Worm (Caenorhabditis elegans) whole organism, young adult: ENCODE measurements around the gene catp-2.

Source experiments
- C17E4.6 ChIP-seq: fragments of 200-800 bp; sonication (Bioruptor generic); IDR thresholded peaks from 2 replicates; pipeline ENCODE4 v1.3.6; 2022; ENCODE audit warnings: missing genetic modification reagents, missing genetic modification characterization, missing compliant biosample characterization
- F10E7.11 ChIP-seq: sonication (generic microtip); optimal IDR thresholded peaks from 2 replicates; lab custom pipeline; 2017; ENCODE audit warnings: mild to moderate bottlenecking, missing genetic modification characterization, moderate library complexity, missing compliant biosample characterization
- F39B2.1 ChIP-seq: fragments of 200-800 bp; sonication (Bioruptor generic); IDR thresholded peaks from 2 replicates; pipeline ENCODE4 v1.3.6; 2022; ENCODE audit warnings: missing genetic modification reagents, missing genetic modification characterization, missing compliant biosample characterization
- F52B5.7 ChIP-seq: sonication (generic microtip); optimal IDR thresholded peaks from 2 replicates; lab custom pipeline; 2016; ENCODE audit warnings: mild to moderate bottlenecking, missing genetic modification characterization, missing compliant biosample characterization
- F55B11.4 ChIP-seq: sonication (generic microtip); optimal IDR thresholded peaks from 2 replicates; lab custom pipeline; 2016; ENCODE audit warnings: missing compliant biosample characterization, missing genetic modification characterization, borderline replicate concordance; ENCODE audit not compliant: insufficient read depth
- T07F8.4 ChIP-seq: sonication (generic microtip); optimal IDR thresholded peaks from 2 replicates; lab custom pipeline; 2016; ENCODE audit warnings: mild to moderate bottlenecking, missing genetic modification characterization, moderate library complexity, missing compliant biosample characterization
- ZK185.1 ChIP-seq: sonication (generic microtip); optimal IDR thresholded peaks from 2 replicates; lab custom pipeline; 2016; ENCODE audit warnings: mild to moderate bottlenecking, missing genetic modification characterization, missing compliant biosample characterization; ENCODE audit not compliant: poor library complexity, severe bottlenecking
- akir-1 ChIP-seq: fragments of 200-800 bp; sonication (Bioruptor generic); optimal IDR thresholded peaks from 2 replicates; lab custom pipeline; 2018; ENCODE audit warnings: mild to moderate bottlenecking, missing genetic modification characterization, moderate library complexity, missing compliant biosample characterization
- attf-6 ChIP-seq: fragments of 200-800 bp; sonication (Bioruptor generic); IDR thresholded peaks from 2 replicates; pipeline ENCODE4 v1.3.6; 2022; ENCODE audit warnings: missing genetic modification reagents, missing genetic modification characterization, missing compliant biosample characterization
- dox-1 ChIP-seq: fragments of 200-800 bp; sonication (Bioruptor generic); IDR thresholded peaks from 2 replicates; pipeline ENCODE4 v1.3.6; 2022; ENCODE audit warnings: missing genetic modification reagents, missing genetic modification characterization, missing compliant biosample characterization
- efl-1 ChIP-seq: fragments of 150-350 bp; optimal IDR thresholded peaks from 2 replicates; lab custom pipeline; 2014; ENCODE audit warnings: missing biosample characterization, missing genetic modification reagents, missing genetic modification characterization
- egl-18 ChIP-seq: fragments of 200-800 bp; sonication (Bioruptor generic); IDR thresholded peaks from 2 replicates; pipeline ENCODE4 v1.3.6; 2022; ENCODE audit warnings: missing genetic modification reagents, missing genetic modification characterization, missing compliant biosample characterization
- ets-4 ChIP-seq: fragments of 200-800 bp; sonication (Bioruptor generic); optimal IDR thresholded peaks from 2 replicates; lab custom pipeline; 2018; ENCODE audit warnings: mild to moderate bottlenecking, missing genetic modification characterization, missing compliant biosample characterization
- hlh-26 ChIP-seq: fragments of 200-800 bp; sonication (Bioruptor generic); conservative IDR thresholded peaks from 2 replicates; pipeline ENCODE4 v1.3.6; 2022; ENCODE audit warnings: missing genetic modification reagents, missing genetic modification characterization, missing compliant biosample characterization
- hmg-1.2 ChIP-seq: fragments of 200-800 bp; sonication (Bioruptor generic); IDR thresholded peaks from 2 replicates; pipeline ENCODE4 v1.3.6; 2022; ENCODE audit warnings: missing genetic modification reagents, missing genetic modification characterization, missing compliant biosample characterization
- hmg-20 ChIP-seq: fragments of 200-800 bp; sonication (Bioruptor generic); IDR thresholded peaks from 2 replicates; pipeline ENCODE4 v1.3.6; 2022; ENCODE audit warnings: missing genetic modification reagents, missing genetic modification characterization, missing compliant biosample characterization
- hrde-1 ChIP-seq: sonication (generic microtip); optimal IDR thresholded peaks from 2 replicates; lab custom pipeline; 2016; ENCODE audit warnings: missing genetic modification characterization, mild to moderate bottlenecking, missing compliant biosample characterization, moderate library complexity, missing genotype, missing genetic modification reagents, borderline replicate concordance
- hsf-1 ChIP-seq: fragments of 200-800 bp; sonication (Bioruptor generic); IDR thresholded peaks from 2 replicates; pipeline ENCODE4 v1.3.6; 2022; ENCODE audit warnings: missing genetic modification reagents, missing genetic modification characterization, missing compliant biosample characterization
- let-526 ChIP-seq: fragments of 200-800 bp; sonication (Bioruptor generic); IDR thresholded peaks from 2 replicates; pipeline ENCODE4 v1.3.6; 2022; ENCODE audit warnings: missing genetic modification reagents, missing genetic modification characterization, missing compliant biosample characterization
- lin-26 ChIP-seq: fragments of 200-800 bp; sonication (Bioruptor generic); IDR thresholded peaks from 2 replicates; pipeline ENCODE4 v1.3.6; 2022; ENCODE audit warnings: missing genetic modification reagents, missing genetic modification characterization, missing compliant biosample characterization
- lsl-1 ChIP-seq: fragments of 200-800 bp; sonication (Bioruptor generic); optimal IDR thresholded peaks from 2 replicates; lab custom pipeline; 2018; ENCODE audit warnings: mild to moderate bottlenecking, missing genetic modification characterization, moderate library complexity, missing compliant biosample characterization
- madf-6 ChIP-seq: fragments of 200-800 bp; sonication (Bioruptor generic); IDR thresholded peaks from 2 replicates; pipeline ENCODE4 v1.3.6; 2022; ENCODE audit warnings: missing genetic modification reagents, missing genetic modification characterization, missing compliant biosample characterization
- madf-8 ChIP-seq: fragments of 200-800 bp; sonication (Bioruptor generic); conservative IDR thresholded peaks from 2 replicates; pipeline ENCODE4 v1.3.6; 2022; ENCODE audit warnings: missing genetic modification reagents, missing genetic modification characterization, missing compliant biosample characterization
- mcd-1 ChIP-seq: fragments of 200-800 bp; sonication (Bioruptor generic); IDR thresholded peaks from 2 replicates; pipeline ENCODE4 v1.3.6; 2022; ENCODE audit warnings: missing genetic modification reagents, missing genetic modification characterization, missing compliant biosample characterization
- mel-28 ChIP-seq: sonication (generic microtip); optimal IDR thresholded peaks from 2 replicates; lab custom pipeline; 2016; ENCODE audit warnings: borderline replicate concordance, mild to moderate bottlenecking, missing genetic modification characterization, missing compliant biosample characterization
- mes-4 ChIP-seq: sonication (generic microtip); optimal IDR thresholded peaks from 2 replicates; lab custom pipeline; 2016; ENCODE audit warnings: missing genotype, missing genetic modification characterization, missing compliant biosample characterization
- mxl-1 ChIP-seq: sonication (generic microtip); optimal IDR thresholded peaks from 2 replicates; lab custom pipeline; 2016; ENCODE audit warnings: missing genetic modification characterization, missing compliant biosample characterization
- nfyb-1 ChIP-seq: fragments of 200-800 bp; sonication (Bioruptor generic); IDR thresholded peaks from 2 replicates; pipeline ENCODE4 v1.3.6; 2022; ENCODE audit warnings: missing genetic modification reagents, missing genetic modification characterization, missing compliant biosample characterization
- nhr-27 ChIP-seq: fragments of 200-800 bp; sonication (Bioruptor generic); optimal IDR thresholded peaks from 2 replicates; lab custom pipeline; 2018; ENCODE audit warnings: mild to moderate bottlenecking, missing genetic modification characterization, moderate library complexity, missing compliant biosample characterization
- nhr-80 ChIP-seq: sonication (generic microtip); optimal IDR thresholded peaks from 2 replicates; lab custom pipeline; 2016; ENCODE audit warnings: missing genetic modification characterization, missing compliant biosample characterization
- sdz-38 ChIP-seq: sonication (generic microtip); optimal IDR thresholded peaks from 2 replicates; lab custom pipeline; 2016; ENCODE audit warnings: missing genotype, missing genetic modification characterization, missing compliant biosample characterization
- snpc-1.3 ChIP-seq: sonication (generic microtip); optimal IDR thresholded peaks from 2 replicates; lab custom pipeline; 2017; ENCODE audit warnings: missing genetic modification characterization, mild to moderate bottlenecking, missing compliant biosample characterization, antibody characterized with exemption, moderate library complexity, missing genotype, missing genetic modification reagents; ENCODE audit not compliant: insufficient read depth
- tbp1 ChIP-seq: fragments of 200-800 bp; sonication (Bioruptor generic); optimal IDR thresholded peaks from 2 replicates; lab custom pipeline; 2018; ENCODE audit warnings: mild to moderate bottlenecking, missing genetic modification characterization, missing compliant biosample characterization
- tbx-9 ChIP-seq: sonication (generic microtip); optimal IDR thresholded peaks from 2 replicates; lab custom pipeline; 2016; ENCODE audit warnings: borderline replicate concordance, missing genetic modification characterization, inconsistent platforms, missing compliant biosample characterization
- tlf-1 ChIP-seq: fragments of 200-800 bp; sonication (Bioruptor generic); optimal IDR thresholded peaks from 2 replicates; lab custom pipeline; 2018; ENCODE audit warnings: mild to moderate bottlenecking, missing genetic modification characterization, missing compliant biosample characterization
- unc-130 ChIP-seq: sonication (generic microtip); optimal IDR thresholded peaks from 2 replicates; lab custom pipeline; 2016; ENCODE audit warnings: missing genetic modification reagents, missing genetic modification characterization, missing compliant biosample characterization
- zfh-2 ChIP-seq: fragments of 200-800 bp; sonication (Bioruptor generic); conservative IDR thresholded peaks from 2 replicates; pipeline ENCODE4 v1.3.6; 2022; ENCODE audit warnings: missing genetic modification reagents, missing genetic modification characterization, missing compliant biosample characterization
- zim-3 ChIP-seq: sonication (generic microtip); optimal IDR thresholded peaks from 2 replicates; lab custom pipeline; 2017; ENCODE audit warnings: mild to moderate bottlenecking, missing genetic modification characterization, moderate library complexity, missing compliant biosample characterization
- ztf-18 ChIP-seq: sonication (generic microtip); optimal IDR thresholded peaks from 2 replicates; lab custom pipeline; 2016; ENCODE audit warnings: missing genotype, mild to moderate bottlenecking, missing genetic modification characterization, missing compliant biosample characterization
- ztf-25 ChIP-seq: fragments of 200-800 bp; sonication (Bioruptor generic); IDR thresholded peaks from 2 replicates; pipeline ENCODE4 v1.3.6; 2022; ENCODE audit warnings: missing genetic modification reagents, missing genetic modification characterization, missing compliant biosample characterization
- ztf-28 ChIP-seq: fragments of 200-800 bp; sonication (Bioruptor generic); IDR thresholded peaks from 2 replicates; pipeline ENCODE4 v1.3.6; 2022; ENCODE audit warnings: missing genetic modification reagents, missing genetic modification characterization, missing compliant biosample characterization

catp-2 gene

ce11 chrV:4934406-4934805 is at the start of gene catp-2:
catp-2 (plus strand) TSS chrV:4934706.
- no peak for TF ChIP-seq T07F8.4 (tag; lab: Kevin White, UChicago)
- TF ChIP-seq, all 124 proteins: peak for 0

- TF ChIP-seq lsl-1 (GFP tag; lab: Kevin White, UChicago), result no peak
- TF ChIP-seq F10E7.11 (tag; lab: Kevin White, UChicago), result no peak
- TF ChIP-seq mes-4, result no peak
- TF ChIP-seq madf-8 (GFP tag; lab: Robert Waterston, UW), result no peak
These were observed 49.1 kb upstream of the catp-2 start, which contains the start of gene T19H12.3 for ce11 chrV:4885372-4885771. T19H12.3 (plus strand) TSS chrV:4885672.

ce11 chrV:4889477-4889876 is 45.0 kb upstream of the catp-2 start, which contains the start of gene ugt-12:
ugt-12 (minus strand) TSS chrV:4889629.
- TF ChIP-seq sdz-38 (tag; lab: Kevin White, UChicago) (no peak), nhr-80 (peak; percentile 71), ztf-18 (tag; lab: Kevin White, UChicago) (no peak)

ce11 chrV:4889976-4890479 is 44.5 kb upstream of the catp-2 start, which contains the start of gene T19H12.2:
T19H12.2 (plus strand) TSS chrV:4890429.
- peak; percentile 100 for TF ChIP-seq madf-8 (GFP tag; lab: Robert Waterston, UW)
- no peak for TF ChIP-seq nhr-80
- 0 out of 2 replicates have a peak, but pooled peaks have one; percentile 69 for TF ChIP-seq ztf-25 (GFP tag; lab: Robert Waterston, UW)
- TF ChIP-seq mes-4, result no peak
- TF ChIP-seq let-526 (GFP tag; lab: Robert Waterston, UW), result no peak
- peak; percentile 94 for TF ChIP-seq ztf-28 (GFP tag; lab: Robert Waterston, UW)
- TF ChIP-seq sdz-38 (tag; lab: Kevin White, UChicago), result no peak
- TF ChIP-seq mel-28 (tag; lab: Kevin White, UChicago), result no peak
- peak; percentile 92 for TF ChIP-seq tlf-1 (GFP tag; lab: Kevin White, UChicago)
- peak; percentile 99 for TF ChIP-seq lsl-1 (GFP tag; lab: Kevin White, UChicago)
- no peak for TF ChIP-seq ZK185.1 (tag; lab: Kevin White, UChicago)
- peak; percentile 41 for TF ChIP-seq hrde-1 (tag; lab: Kevin White, UChicago)
- TF ChIP-seq F52B5.7, result no peak
- no peak for TF ChIP-seq zfh-2 (GFP tag; lab: Robert Waterston, UW)
- peak; percentile 89 for TF ChIP-seq hsf-1 (GFP tag; lab: Robert Waterston, UW)
- no peak for TF ChIP-seq ets-4
- TF ChIP-seq lin-26 (GFP tag; lab: Robert Waterston, UW), result peak; percentile 21; the same call in 1 of the 2 replicates
- peak; percentile 59; the same call in 1 of the 2 replicates for TF ChIP-seq nfyb-1
- peak; percentile 99 for TF ChIP-seq efl-1
- TF ChIP-seq zim-3 (tag; lab: Kevin White, UChicago), result no peak
- no peak for TF ChIP-seq akir-1 (GFP tag; lab: Kevin White, UChicago)
- no peak for TF ChIP-seq F55B11.4 (tag; lab: Kevin White, UChicago)
- TF ChIP-seq madf-6 (GFP tag; lab: Robert Waterston, UW), result peak; percentile 100
- peak; percentile 74 for TF ChIP-seq hmg-1.2 (GFP tag; lab: Robert Waterston, UW)
- 0 out of 2 replicates have a peak, but pooled peaks have one; percentile 54 for TF ChIP-seq F39B2.1
- TF ChIP-seq nhr-27 (tag; lab: Kevin White, UChicago), result no peak
- no peak for TF ChIP-seq mxl-1
- TF ChIP-seq unc-130, result peak; percentile 83
- TF ChIP-seq mcd-1 (GFP tag; lab: Robert Waterston, UW), result peak; percentile 97
- no peak for TF ChIP-seq tbx-9
- peak; percentile 91 for TF ChIP-seq C17E4.6 (GFP tag; lab: Robert Waterston, UW)
- peak; percentile 95 for TF ChIP-seq dox-1 (GFP tag; lab: Robert Waterston, UW)
- TF ChIP-seq egl-18 (GFP tag; lab: Robert Waterston, UW), result no peak
- peak; percentile 86 for TF ChIP-seq snpc-1.3 (tag; lab: Kevin White, UChicago)
- TF ChIP-seq tbp1 (GFP tag; lab: Kevin White, UChicago), result peak; percentile 66
- no peak for TF ChIP-seq hlh-26
- TF ChIP-seq hmg-20 (GFP tag; lab: Robert Waterston, UW), result no peak
- TF ChIP-seq attf-6 (GFP tag; lab: Robert Waterston, UW), result peak; percentile 41; the same call in 1 of the 2 replicates
